Fruit fly (Drosophila melanogaster) whole organism, wandering third instar larva: ENCODE results near the gene zfh2.
A peak's percentile ranks its signal among the peaks of the same experiment; 100 is the strongest.

Source experiments
- Abd-B ChIP-seq: fragments of >200 bp; optimal IDR thresholded peaks from 2 replicates; lab custom pipeline; 2017; ENCODE audit warnings: missing biosample characterization, missing genetic modification characterization
- CG32264 ChIP-seq: fragments of 200-800 bp; sonication (Bioruptor generic); optimal IDR thresholded peaks from 2 replicates; lab custom pipeline; 2016; ENCODE audit warnings: missing biosample characterization, missing genetic modification characterization
- CG9705 ChIP-seq: fragments of 200-800 bp; sonication (Bioruptor generic); optimal IDR thresholded peaks from 2 replicates; lab custom pipeline; 2018; ENCODE audit warnings: missing biosample characterization, mild to moderate bottlenecking, missing genetic modification characterization
- CrebA ChIP-seq: fragments of 200-800 bp; sonication (Bioruptor generic); optimal IDR thresholded peaks from 2 replicates; lab custom pipeline; 2016; ENCODE audit warnings: missing biosample characterization, mild to moderate bottlenecking, missing genetic modification characterization, borderline replicate concordance
- Dfd ChIP-seq: fragments of >200 bp; optimal IDR thresholded peaks from 2 replicates; lab custom pipeline; 2017; ENCODE audit warnings: missing biosample characterization, missing genetic modification characterization
- Dif ChIP-seq: fragments of 200-275, 200-300 bp; sonication (Bioruptor generic); optimal IDR thresholded peaks from 2 replicates; lab custom pipeline; 2018; ENCODE audit warnings: missing biosample characterization, missing genetic modification characterization; ENCODE audit not compliant: partially characterized antibody
- HLH106 ChIP-seq: fragments of 200-800 bp; optimal IDR thresholded peaks from 3 replicates; lab custom pipeline; 2019; ENCODE audit warnings: missing biosample characterization, mild to moderate bottlenecking, missing genetic modification characterization, moderate library complexity
- Hnf4 ChIP-seq: fragments of 200-800 bp; sonication (Bioruptor generic); optimal IDR thresholded peaks from 2 replicates; lab custom pipeline; 2016; ENCODE audit warnings: missing biosample characterization, mild to moderate bottlenecking, missing genetic modification characterization
- Hr78 ChIP-seq: fragments of >200 bp; optimal IDR thresholded peaks from 2 replicates; lab custom pipeline; 2017; ENCODE audit warnings: missing biosample characterization, missing genetic modification characterization
- Hr83 ChIP-seq: fragments of 200-300 bp; sonication (Bioruptor generic); optimal IDR thresholded peaks from 2 replicates; lab custom pipeline; 2016; ENCODE audit warnings: missing biosample characterization, mild to moderate bottlenecking, missing genetic modification characterization, moderate library complexity; ENCODE audit not compliant: poor library complexity, severe bottlenecking
- Jra ChIP-seq: sonication (Bioruptor generic); optimal IDR thresholded peaks from 2 replicates; lab custom pipeline; 2016; ENCODE audit warnings: missing biosample characterization, missing genetic modification characterization
- Mio ChIP-seq: sonication (Bioruptor generic); optimal IDR thresholded peaks from 2 replicates; lab custom pipeline; 2016; ENCODE audit warnings: missing biosample characterization, missing genetic modification characterization
- Myc ChIP-seq: fragments of >200 bp; optimal IDR thresholded peaks from 2 replicates; lab custom pipeline; 2017
- N ChIP-seq: fragments of >200 bp; optimal IDR thresholded peaks from 2 replicates; lab custom pipeline; 2018; ENCODE audit warnings: missing biosample characterization, missing external identifiers, missing genetic modification characterization
- OdsH ChIP-seq: fragments of 200-800 bp; sonication (Bioruptor generic); optimal IDR thresholded peaks from 2 replicates; lab custom pipeline; 2016; ENCODE audit warnings: missing biosample characterization, mild to moderate bottlenecking, missing genetic modification characterization
- Rel ChIP-seq, 2 experiments: fragments of 200-800 bp; sonication (Bioruptor generic) in 1 of 2; optimal IDR thresholded peaks; 2 replicates in 1 of 2; 3 replicates in 1 of 2; lab custom pipeline; 2016 to 2019; ENCODE audit warnings: mild to moderate bottlenecking in 2 of 2, missing biosample characterization in 2 of 2, missing genetic modification characterization in 2 of 2, moderate library complexity in 1 of 2
- dmrt93B ChIP-seq: fragments of 200-800 bp; sonication (Bioruptor generic); optimal IDR thresholded peaks from 2 replicates; lab custom pipeline; 2018; ENCODE audit warnings: missing biosample characterization, mild to moderate bottlenecking, missing genetic modification characterization
- dsf ChIP-seq: sonication (Bioruptor generic); optimal IDR thresholded peaks from 2 replicates; lab custom pipeline; 2016; ENCODE audit warnings: missing biosample characterization, missing genetic modification characterization, borderline replicate concordance
- ey ChIP-seq: fragments of 200-800 bp; sonication (Bioruptor generic); optimal IDR thresholded peaks from 2 replicates; lab custom pipeline; 2016; ENCODE audit warnings: missing biosample characterization, missing genetic modification characterization
- foxo ChIP-seq, 2 experiments: fragments of 200-800 bp; sonication (Bioruptor generic); optimal IDR thresholded peaks; 2 replicates in 1 of 2; 3 replicates in 1 of 2; lab custom pipeline; 2016 to 2017; ENCODE audit warnings: missing biosample characterization in 2 of 2, missing genetic modification characterization in 2 of 2
- fru ChIP-seq: fragments of 200-800 bp; sonication (Bioruptor generic); optimal IDR thresholded peaks from 3 replicates; lab custom pipeline; 2016; ENCODE audit warnings: missing biosample characterization, mild to moderate bottlenecking, missing genetic modification characterization
- h ChIP-seq: fragments of 200-800 bp; sonication (Bioruptor generic); optimal IDR thresholded peaks from 3 replicates; lab custom pipeline; 2016; ENCODE audit warnings: missing biosample characterization, mild to moderate bottlenecking, missing genetic modification characterization
- jim ChIP-seq: fragments of 175-275, 200-325 bp; sonication (Bioruptor generic); optimal IDR thresholded peaks from 2 replicates; lab custom pipeline; 2016; ENCODE audit warnings: missing biosample characterization, mild to moderate bottlenecking, missing genetic modification characterization
- lola ChIP-seq: fragments of >200 bp; optimal IDR thresholded peaks from 2 replicates; lab custom pipeline; 2017; ENCODE audit warnings: missing biosample characterization, missing genetic modification characterization
- pan ChIP-seq: fragments of >200 bp; optimal IDR thresholded peaks from 2 replicates; lab custom pipeline; 2017
- psq ChIP-seq: fragments of 200-800 bp; sonication (Bioruptor generic); optimal IDR thresholded peaks from 3 replicates; lab custom pipeline; 2017; ENCODE audit warnings: missing biosample characterization, mild to moderate bottlenecking, missing genetic modification characterization, moderate library complexity
- sage ChIP-seq: fragments of 200-800 bp; sonication (Bioruptor generic); optimal IDR thresholded peaks from 2 replicates; lab custom pipeline; 2016; ENCODE audit warnings: missing biosample characterization, mild to moderate bottlenecking, missing genetic modification characterization
- sv ChIP-seq: fragments of 200-800 bp; sonication (Bioruptor generic); optimal IDR thresholded peaks from 3 replicates; lab custom pipeline; 2016; ENCODE audit warnings: missing biosample characterization, missing genetic modification characterization
- tai ChIP-seq: sonication (Bioruptor generic); optimal IDR thresholded peaks from 2 replicates; lab custom pipeline; 2016; ENCODE audit warnings: missing biosample characterization, missing genetic modification characterization
- usp ChIP-seq: fragments of >200 bp; optimal IDR thresholded peaks from 2 replicates; lab custom pipeline; 2017; ENCODE audit warnings: missing biosample characterization, missing genetic modification characterization
- woc ChIP-seq: sonication (Bioruptor generic); optimal IDR thresholded peaks from 2 replicates; lab custom pipeline; 2016; ENCODE audit warnings: missing biosample characterization, mild to moderate bottlenecking, missing genetic modification characterization

The zfh2 gene

DNA sequence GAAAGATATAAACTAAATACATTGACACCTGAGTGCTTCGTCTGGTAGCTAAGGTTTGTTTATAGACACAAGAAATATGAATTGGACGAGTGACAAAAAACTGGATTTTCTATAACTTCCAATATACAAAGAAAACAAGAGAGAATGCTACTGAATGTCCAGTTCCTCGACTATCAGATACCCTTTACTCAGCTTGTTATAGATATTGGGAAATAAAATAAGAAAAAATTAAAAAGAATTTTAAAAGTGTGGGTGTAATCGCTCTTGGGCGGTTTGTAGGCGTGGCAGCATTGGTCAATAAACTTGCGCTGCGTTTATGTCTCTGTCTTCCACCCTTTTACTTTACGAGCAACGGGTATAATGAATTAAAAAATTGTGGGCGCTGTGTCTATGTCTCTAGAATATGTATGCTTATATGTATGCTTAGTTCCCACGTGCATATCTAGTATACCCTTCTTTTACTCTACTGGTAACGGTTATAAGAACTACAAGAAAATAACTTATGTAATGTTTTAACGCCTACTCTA, 3.2 kb upstream of the zfh2 start:
- TF ChIP-seq Abd-B (GFP tag; lab: Kevin White, UChicago), result no peak
- no peak for TF ChIP-seq HLH106 (tag; lab: Kevin White, UChicago)
- no peak for TF ChIP-seq h (GFP tag; lab: Kevin White, UChicago)
- no peak for TF ChIP-seq Mio (GFP tag; lab: Kevin White, UChicago)
- TF ChIP-seq CrebA (GFP tag; lab: Kevin White, UChicago), result no peak
- no peak for TF ChIP-seq usp (GFP tag; lab: Kevin White, UChicago)
- no peak for TF ChIP-seq foxo (GFP tag; optimal IDR thresholded peaks at IDR 0.05; lab: Kevin White, UChicago)
- no peak for TF ChIP-seq lola (GFP tag; lab: Kevin White, UChicago)
- no peak for TF ChIP-seq fru (GFP tag; lab: Kevin White, UChicago)
- no peak for TF ChIP-seq CG9705 (GFP tag; lab: Kevin White, UChicago)
- no peak for TF ChIP-seq woc (GFP tag; lab: Kevin White, UChicago)
- no peak for TF ChIP-seq dsf (GFP tag; lab: Kevin White, UChicago)
- no peak for TF ChIP-seq Hr83
- TF ChIP-seq ey, result no peak
- TF ChIP-seq Jra (GFP tag; lab: Kevin White, UChicago), result no peak
- no peak for TF ChIP-seq Dif
- TF ChIP-seq Rel (GFP tag; optimal IDR thresholded peaks at IDR 0.05; lab: Kevin White, UChicago), result no peak
- no peak for TF ChIP-seq Rel (tag; optimal IDR thresholded peaks at IDR 0.05; lab: Kevin White, UChicago)
- TF ChIP-seq sage (GFP tag; lab: Kevin White, UChicago), result no peak
- TF ChIP-seq CG32264, result no peak

DNA sequence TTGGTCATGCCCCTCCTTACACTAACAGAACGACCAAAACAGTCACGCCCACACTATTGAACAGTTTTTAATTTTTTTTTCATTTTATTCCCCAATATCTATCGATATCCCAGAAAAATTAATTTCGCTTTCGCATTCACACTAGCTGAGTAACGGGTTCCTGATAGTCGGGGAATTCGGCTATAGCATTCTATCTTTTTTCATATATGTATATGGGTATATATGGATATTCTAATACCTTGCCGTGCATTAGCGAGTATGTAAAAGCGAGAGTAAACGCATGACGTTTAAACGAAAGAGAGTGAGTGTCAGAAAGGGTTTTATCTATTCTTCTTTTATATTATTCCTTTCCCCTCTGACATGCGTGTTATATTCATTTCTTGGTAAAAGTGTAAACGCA, 2.5 kb upstream of the zfh2 start:
- TF ChIP-seq Dfd (GFP tag; lab: Kevin White, UChicago) (peak; percentile 69), tai (GFP tag; lab: Kevin White, UChicago) (no peak)

DNA sequence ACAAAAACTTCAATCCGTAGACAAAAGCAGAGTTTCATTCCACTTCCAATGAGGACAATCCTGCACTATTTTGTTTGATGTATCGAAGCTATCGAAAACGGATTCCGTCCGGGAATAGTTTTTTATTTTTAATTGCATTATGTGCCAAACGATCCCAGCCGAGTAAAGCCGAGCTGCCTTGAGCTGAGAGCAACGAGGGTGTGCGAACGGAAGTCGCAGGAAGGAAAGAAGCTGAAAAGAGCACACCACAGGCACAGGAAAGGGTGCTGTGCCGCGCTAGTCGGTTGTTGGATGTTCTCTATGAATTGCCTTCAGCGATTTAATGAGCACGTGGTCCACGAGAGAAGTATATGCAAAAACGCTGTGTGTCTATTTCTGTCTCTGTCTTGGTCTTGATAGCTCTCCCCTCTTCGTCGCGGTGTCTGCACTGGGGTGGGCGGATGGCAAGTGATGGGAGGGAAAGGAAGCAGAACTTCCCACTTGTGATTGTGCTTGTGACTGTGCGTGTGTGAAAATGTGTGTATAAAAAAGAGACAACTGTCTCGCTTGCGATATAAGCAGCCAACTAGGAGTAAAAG, 989 bp downstream of the zfh2 start:
- TF ChIP-seq Hnf4 (GFP tag; lab: Kevin White, UChicago) (no peak), foxo (GFP tag; optimal IDR thresholded peaks at IDR 0.05; lab: Kevin White, UChicago) (no peak), Dif (peak; percentile 6)

DNA sequence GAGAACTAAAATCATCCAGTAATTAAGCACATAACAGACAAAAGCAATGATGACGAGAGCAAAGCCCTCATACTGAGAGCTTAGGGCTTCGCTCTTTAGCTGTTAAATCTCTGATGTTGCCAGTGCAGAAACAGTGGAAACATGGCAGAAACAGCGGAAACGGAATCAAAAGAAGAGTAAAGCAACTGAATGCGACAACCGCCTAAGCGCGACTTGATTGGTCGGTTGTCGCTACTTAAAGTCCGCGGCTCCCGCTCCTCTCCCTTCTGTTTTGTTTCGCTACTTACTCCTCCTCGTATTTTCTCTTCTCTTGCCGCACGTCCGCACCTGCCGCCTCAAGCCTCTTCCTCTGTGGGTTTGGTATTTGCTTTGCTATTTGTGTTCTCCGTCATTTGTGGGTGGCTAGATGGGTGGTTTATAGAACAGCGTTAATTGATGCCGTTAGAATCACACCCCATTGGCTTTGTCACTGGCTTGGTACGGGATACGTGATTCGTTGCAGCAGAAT, 3.6 kb downstream of the zfh2 start:
- TF ChIP-seq Dif (peak; percentile 41), jim (GFP tag; lab: Kevin White, UChicago) (no peak), Hr78 (GFP tag; lab: Kevin White, UChicago) (no peak), Myc (lab: Kevin White, UChicago) (no peak), CrebA (GFP tag; lab: Kevin White, UChicago) (no peak), psq (GFP tag; lab: Kevin White, UChicago) (peak; percentile 51)

DNA sequence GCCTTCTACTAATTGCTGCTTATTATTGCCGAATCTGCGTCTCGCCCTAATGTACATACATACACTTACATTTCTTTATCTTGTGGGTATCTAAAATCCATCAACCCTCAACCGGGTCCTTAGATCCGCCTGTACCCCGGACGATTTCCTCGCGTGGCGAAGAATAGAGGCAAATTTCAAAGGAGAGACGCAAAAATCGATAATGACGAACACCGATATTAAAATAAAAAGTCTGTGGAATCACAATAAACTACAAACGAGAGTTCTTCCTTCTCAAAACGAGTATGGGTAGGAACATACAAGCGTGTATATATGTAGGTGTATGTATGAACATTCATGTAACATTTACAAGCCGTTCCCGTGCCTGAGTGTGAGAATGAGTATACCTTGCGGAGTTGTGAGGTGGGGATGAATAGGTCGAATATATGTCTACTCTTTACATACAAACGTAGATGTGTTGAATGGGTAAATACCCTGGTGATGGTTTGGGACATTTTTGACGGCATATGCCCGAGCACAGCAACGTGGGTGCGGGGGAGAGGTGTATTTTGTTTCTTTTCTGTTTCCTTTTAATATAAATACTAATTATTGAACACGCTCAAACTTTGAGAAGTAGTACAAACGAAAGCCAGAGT, 4.5 kb downstream of the zfh2 start:
- TF ChIP-seq pan, result no peak
- no peak for TF ChIP-seq OdsH (GFP tag; lab: Kevin White, UChicago)
- no peak for TF ChIP-seq dmrt93B
- TF ChIP-seq h (GFP tag; lab: Kevin White, UChicago), result no peak
- no peak for TF ChIP-seq Abd-B (GFP tag; lab: Kevin White, UChicago)
- TF ChIP-seq Hnf4 (GFP tag; lab: Kevin White, UChicago), result no peak
- TF ChIP-seq tai (GFP tag; lab: Kevin White, UChicago), result no peak
- TF ChIP-seq sv (GFP tag; lab: Kevin White, UChicago), result no peak
- TF ChIP-seq Dif, result no peak
- no peak for TF ChIP-seq ey
- TF ChIP-seq Dfd (GFP tag; lab: Kevin White, UChicago), result no peak
- no peak for TF ChIP-seq N
- TF ChIP-seq, all 38 proteins: peak for 0
